Worm (Caenorhabditis elegans): ENCODE data around the gene T16G1.3.

DNA sequence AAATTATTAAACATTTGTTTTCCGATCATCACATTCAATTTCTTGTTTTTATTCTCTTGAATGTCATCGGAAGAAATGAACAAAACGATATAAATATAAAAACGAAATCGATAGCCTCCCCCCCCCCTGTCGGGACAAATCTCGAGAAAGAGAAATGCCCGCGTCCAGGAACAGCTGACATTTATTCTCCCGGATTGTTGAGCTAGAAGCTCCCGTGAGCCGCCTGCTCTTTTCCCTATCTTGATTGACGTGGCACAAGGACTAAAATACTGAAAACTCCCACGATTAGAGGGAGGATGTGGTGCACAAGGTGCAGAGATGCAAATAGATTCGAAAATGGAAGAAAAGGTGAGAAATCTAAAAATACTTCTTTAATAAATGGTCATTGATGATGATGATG is 47.3 kb downstream of the T16G1.3 start:
- no peak for TF ChIP-seq nhr-11 (tag; optimal IDR thresholded peaks at IDR 0.05)
- TF ChIP-seq nhr-237 (tag; optimal IDR thresholded peaks at IDR 0.05) = no peak
- TF ChIP-seq mdl-1 (tag; optimal IDR thresholded peaks at IDR 0.05) = no peak
- TF ChIP-seq nhr-25 (tag; optimal IDR thresholded peaks at IDR 0.05) = no peak
- no peak for TF ChIP-seq ztf-4 (tag; optimal IDR thresholded peaks at IDR 0.05)
- no peak for TF ChIP-seq aly-2 (tag; optimal IDR thresholded peaks at IDR 0.05)

All from whole organism, L3 larva.